Fruit fly (Drosophila melanogaster) Kc167 (cell line): Measurements from ENCODE around the gene ppk17.

Source experiments
- insv ChIP-seq: fragments of >200 bp; optimal IDR thresholded peaks from 3 replicates; lab custom pipeline; 2018; ENCODE audit warnings: missing external identifiers
- psq ChIP-seq: fragments of >200 bp; optimal IDR thresholded peaks from 2 replicates; lab custom pipeline; 2017; ENCODE audit warnings: missing external identifiers

- TF ChIP-seq psq (lab: Kevin White, UChicago) (no peak), insv (no peak)
These were observed 17.1 kb downstream of the ppk17 start, which contains the start of the genes LSm7 and BuGZ for dm6 chr2L:16743055-16743805.
